Worm (Caenorhabditis elegans) whole organism, L2 larva: ENCODE results near the gene sqt-2.

Experiments
- R02D3.7 ChIP-seq: fragments of 150-350 bp; optimal IDR thresholded peaks from 2 replicates; lab custom pipeline; 2014; ENCODE audit warnings: missing biosample characterization, missing genetic modification characterization
- Y55F3AM.14 ChIP-seq: fragments of 200-800 bp; sonication (Bioruptor generic); optimal IDR thresholded peaks from 2 replicates; lab custom pipeline; 2018; ENCODE audit warnings: mild to moderate bottlenecking, missing genetic modification characterization, missing compliant biosample characterization
- ZK546.5 ChIP-seq: sonication (generic microtip); optimal IDR thresholded peaks from 2 replicates; lab custom pipeline; 2017; ENCODE audit warnings: missing biosample characterization, missing genetic modification characterization
- alr-1 ChIP-seq: fragments of 150-350 bp; optimal IDR thresholded peaks from 2 replicates; lab custom pipeline; 2014; ENCODE audit warnings: missing biosample characterization, missing genetic modification characterization
- ama-1 ChIP-seq: fragments of 150-350 bp; optimal IDR thresholded peaks from 2 replicates; lab custom pipeline; 2018; ENCODE audit warnings: inconsistent platforms
- ceh-82 ChIP-seq: fragments of 150-350 bp; optimal IDR thresholded peaks from 2 replicates; lab custom pipeline; 2014; ENCODE audit warnings: missing biosample characterization, missing genetic modification characterization
- crh-2 ChIP-seq: sonication (generic microtip); optimal IDR thresholded peaks from 2 replicates; lab custom pipeline; 2017; ENCODE audit warnings: missing biosample characterization, missing genetic modification characterization
- egl-27 ChIP-seq: sonication (generic microtip); optimal IDR thresholded peaks from 3 replicates; lab custom pipeline; 2017; ENCODE audit warnings: missing biosample characterization, missing genetic modification reagents, missing genetic modification characterization
- elt-3 ChIP-seq: sonication (generic microtip); optimal IDR thresholded peaks from 2 replicates; lab custom pipeline; 2017; ENCODE audit warnings: missing biosample characterization, missing genetic modification characterization
- gmeb-1 ChIP-seq: fragments of 150-350 bp; optimal IDR thresholded peaks from 2 replicates; lab custom pipeline; 2014; ENCODE audit warnings: missing biosample characterization, missing genetic modification characterization
- lin-11 ChIP-seq: fragments of 150-350 bp; sonication (generic microtip); optimal IDR thresholded peaks from 2 replicates; lab custom pipeline; 2014; ENCODE audit warnings: missing biosample characterization, missing genetic modification characterization, inconsistent platforms, mixed read lengths
- lsy-2 ChIP-seq, 2 experiments: fragments of 150-350 bp in 1 of 2; sonication (generic microtip) in 1 of 2; optimal IDR thresholded peaks; 2 replicates each; lab custom pipeline; 2014 to 2017; ENCODE audit warnings: missing biosample characterization in 2 of 2, missing genetic modification characterization in 2 of 2
- mab-5 ChIP-seq: fragments of 150-350 bp; optimal IDR thresholded peaks from 2 replicates; lab custom pipeline; 2014; ENCODE audit warnings: missing biosample characterization, missing genetic modification characterization
- mdl-1 ChIP-seq, 2 experiments: fragments of 150-350 bp in 1 of 2; sonication (generic microtip) in 1 of 2; optimal IDR thresholded peaks; 2 replicates each; lab custom pipeline; 2017; ENCODE audit warnings: missing biosample characterization in 2 of 2, missing genetic modification characterization in 2 of 2
- nhr-11 ChIP-seq: fragments of 150-350 bp; optimal IDR thresholded peaks from 2 replicates; lab custom pipeline; 2014; ENCODE audit warnings: missing biosample characterization, missing genetic modification characterization
- nhr-12 ChIP-seq: fragments of 150-350 bp; optimal IDR thresholded peaks from 2 replicates; lab custom pipeline; 2014; ENCODE audit warnings: missing biosample characterization, missing genetic modification characterization
- nhr-21 ChIP-seq: fragments of 150-350 bp; optimal IDR thresholded peaks from 2 replicates; lab custom pipeline; 2014; ENCODE audit warnings: missing biosample characterization, missing genetic modification characterization
- nhr-25 ChIP-seq: fragments of 150-350 bp; sonication (generic microtip); optimal IDR thresholded peaks from 3 replicates; lab custom pipeline; 2014; ENCODE audit warnings: missing biosample characterization, missing genetic modification characterization
- nhr-6 ChIP-seq: fragments of 150-350 bp; optimal IDR thresholded peaks from 2 replicates; lab custom pipeline; 2014; ENCODE audit warnings: missing biosample characterization, missing genetic modification characterization
- nhr-77 ChIP-seq: fragments of 150-350 bp; optimal IDR thresholded peaks from 2 replicates; lab custom pipeline; 2014; ENCODE audit warnings: missing biosample characterization, missing genetic modification characterization
- peb-1 ChIP-seq: fragments of 150-350 bp; optimal IDR thresholded peaks from 2 replicates; lab custom pipeline; 2014; ENCODE audit warnings: missing biosample characterization, missing genetic modification characterization
- sem-4 ChIP-seq: fragments of 150-350 bp; optimal IDR thresholded peaks from 2 replicates; lab custom pipeline; 2014; ENCODE audit warnings: missing biosample characterization, missing genetic modification reagents, missing genetic modification characterization
- skn-1 ChIP-seq: sonication (generic microtip); optimal IDR thresholded peaks from 2 replicates; lab custom pipeline; 2017; ENCODE audit warnings: missing biosample characterization, missing genetic modification characterization
- sma-3 ChIP-seq: sonication (generic microtip); optimal IDR thresholded peaks from 2 replicates; lab custom pipeline; 2016; ENCODE audit warnings: missing genetic modification reagents, missing genetic modification characterization, missing compliant biosample characterization
- sma-9 ChIP-seq, 2 experiments: fragments of 150-350 bp in 1 of 2; sonication (generic microtip) in 1 of 2; optimal IDR thresholded peaks; 2 replicates each; lab custom pipeline; 2014 to 2016; ENCODE audit warnings: missing genetic modification characterization in 2 of 2, mild to moderate bottlenecking in 1 of 2, missing biosample characterization in 1 of 2, missing compliant biosample characterization in 1 of 2, missing genetic modification reagents in 1 of 2, moderate library complexity in 1 of 2
- snpc-4 ChIP-seq: fragments of 150-350 bp; optimal IDR thresholded peaks from 2 replicates; lab custom pipeline; 2014; ENCODE audit warnings: missing biosample characterization, missing genetic modification characterization
- unc-55 ChIP-seq: fragments of 150-350 bp; sonication (generic microtip); optimal IDR thresholded peaks from 3 replicates; lab custom pipeline; 2014; ENCODE audit warnings: missing biosample characterization, missing genetic modification reagents, missing genetic modification characterization
- unc-62 ChIP-seq: fragments of 150-350 bp; optimal IDR thresholded peaks from 2 replicates; lab custom pipeline; 2014; ENCODE audit warnings: missing biosample characterization, missing genetic modification reagents, missing genetic modification characterization
- ztf-1 ChIP-seq: fragments of 200-800 bp; sonication (Bioruptor generic); conservative IDR thresholded peaks from 2 replicates; pipeline ENCODE4 v1.3.6; 2022; ENCODE audit warnings: missing genetic modification characterization, missing compliant biosample characterization

The sqt-2 gene

DNA sequence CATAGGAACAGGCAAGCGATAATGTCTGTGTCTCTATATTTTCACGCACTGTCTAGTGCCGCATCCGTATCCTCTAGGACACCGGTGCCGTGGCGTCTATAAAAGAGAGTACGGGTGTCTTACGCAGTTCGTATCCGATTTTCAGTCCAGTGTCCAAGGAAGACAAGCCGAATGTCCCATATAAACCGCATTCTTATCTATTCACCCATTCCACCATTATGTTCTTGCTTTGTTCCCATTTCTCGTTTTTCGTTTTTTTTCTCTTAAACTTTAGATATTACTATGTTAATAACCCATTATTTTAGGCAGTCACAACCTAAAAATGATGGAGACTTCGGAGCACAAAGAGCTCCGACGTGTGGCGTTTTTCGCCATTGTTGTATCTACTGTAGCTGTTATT is at the start of gene sqt-2:
TSS of gene sqt-2 (plus strand) at position 301 of the 400 bp plus-strand sequence.
- TF ChIP-seq ama-1 (lab: Kevin White, UChicago) = peak; percentile 13
- TF ChIP-seq nhr-77 = no peak
- peak; percentile 25 for TF ChIP-seq nhr-21
- TF ChIP-seq nhr-6 (tag; lab: Kevin White, UChicago) = peak; percentile 37
- no peak for TF ChIP-seq nhr-12 (tag; lab: Kevin White, UChicago)
- TF ChIP-seq lsy-2 (tag; optimal IDR thresholded peaks at IDR 0.05; lab: Kevin White, UChicago) = no peak
- TF ChIP-seq elt-3 (tag; lab: Kevin White, UChicago) = no peak

DNA sequence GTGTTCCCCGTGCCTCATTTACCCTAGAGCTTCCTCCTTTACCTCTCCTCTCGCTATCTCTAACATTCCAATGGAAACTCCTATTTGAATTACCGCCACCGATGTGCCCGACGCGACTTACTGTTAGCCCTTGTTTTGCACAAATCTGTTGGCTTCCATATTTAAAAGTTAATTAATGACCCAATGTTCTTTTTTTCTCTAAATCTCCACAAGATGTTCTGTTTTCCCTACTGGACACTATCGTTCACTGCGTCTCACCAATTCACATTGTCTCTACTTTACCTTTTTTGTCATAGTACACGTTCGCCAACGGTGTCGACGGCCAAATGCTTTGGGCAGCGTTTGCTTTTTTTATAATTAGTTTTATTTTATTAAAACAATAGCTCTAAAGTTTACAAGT is 22.5 kb upstream of the sqt-2 start:
- no peak for TF ChIP-seq unc-62 (GFP tag; lab: Kevin White, UChicago)
- TF ChIP-seq nhr-6 (tag; lab: Kevin White, UChicago) = peak; percentile 89
- no peak for TF ChIP-seq sma-3 (GFP tag; lab: Kevin White, UChicago)
- no peak for TF ChIP-seq lsy-2 (tag; optimal IDR thresholded peaks at IDR 0.05; lab: Kevin White, UChicago)
- no peak for TF ChIP-seq mab-5 (tag; lab: Kevin White, UChicago)
- no peak for TF ChIP-seq nhr-12 (tag; lab: Kevin White, UChicago)
- no peak for TF ChIP-seq egl-27 (tag; lab: Kevin White, UChicago)
- TF ChIP-seq Y55F3AM.14 (GFP tag; lab: Kevin White, UChicago) = no peak
- TF ChIP-seq nhr-25 (tag; lab: Kevin White, UChicago) = peak; percentile 13
- TF ChIP-seq skn-1 (tag; lab: Kevin White, UChicago) = no peak
- no peak for TF ChIP-seq lin-11 (tag; lab: Kevin White, UChicago)
- no peak for TF ChIP-seq elt-3 (tag; lab: Kevin White, UChicago)
- no peak for TF ChIP-seq peb-1 (tag; lab: Kevin White, UChicago)
- TF ChIP-seq sem-4 (tag; lab: Kevin White, UChicago) = no peak
- TF ChIP-seq gmeb-1 (tag; lab: Kevin White, UChicago) = no peak
- TF ChIP-seq ama-1 (lab: Kevin White, UChicago) = no peak
- no peak for TF ChIP-seq alr-1 (tag; lab: Kevin White, UChicago)
- TF ChIP-seq, all 48 proteins: peak for 2

DNA sequence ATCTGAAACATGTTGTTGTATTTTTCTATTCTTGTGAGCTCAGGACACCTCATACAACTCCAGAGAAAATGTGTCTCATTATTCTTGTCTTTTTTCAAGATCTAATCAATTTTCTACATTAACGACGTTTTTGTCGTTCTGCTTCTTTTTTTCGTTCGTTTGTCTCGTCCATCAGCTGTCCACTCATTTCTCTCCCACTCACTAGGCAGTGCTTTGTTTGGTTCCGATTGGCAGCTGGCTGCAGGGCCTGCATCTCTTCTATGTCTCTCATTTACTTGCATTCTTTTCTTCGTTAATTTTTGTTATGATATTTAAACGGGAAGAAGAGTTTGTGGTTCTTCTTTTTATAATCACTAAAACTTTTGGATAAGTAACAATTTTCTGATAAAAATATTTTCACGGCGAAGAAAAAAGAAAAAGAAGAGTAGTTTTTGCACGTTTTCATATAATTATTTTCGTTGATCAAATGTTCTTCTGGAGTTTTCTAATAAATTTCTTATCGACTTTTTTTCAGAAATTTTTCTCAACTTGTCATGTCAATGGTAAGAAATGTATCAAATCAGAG is 21.7 kb upstream of the sqt-2 start, which contains the start of gene 2L52.1:
TSS of gene 2L52.1 (plus strand) at position 515 of the 565 bp plus-strand sequence.
- TF ChIP-seq sma-9 (GFP tag; optimal IDR thresholded peaks at IDR 0.05; lab: Kevin White, UChicago) (no peak), sma-9 (tag; optimal IDR thresholded peaks at IDR 0.05; lab: Kevin White, UChicago) (no peak), nhr-6 (tag; lab: Kevin White, UChicago) (peak; percentile 95), sma-3 (GFP tag; lab: Kevin White, UChicago) (no peak), ZK546.5 (no peak), unc-55 (peak; percentile 43), alr-1 (tag; lab: Kevin White, UChicago) (no peak)

DNA sequence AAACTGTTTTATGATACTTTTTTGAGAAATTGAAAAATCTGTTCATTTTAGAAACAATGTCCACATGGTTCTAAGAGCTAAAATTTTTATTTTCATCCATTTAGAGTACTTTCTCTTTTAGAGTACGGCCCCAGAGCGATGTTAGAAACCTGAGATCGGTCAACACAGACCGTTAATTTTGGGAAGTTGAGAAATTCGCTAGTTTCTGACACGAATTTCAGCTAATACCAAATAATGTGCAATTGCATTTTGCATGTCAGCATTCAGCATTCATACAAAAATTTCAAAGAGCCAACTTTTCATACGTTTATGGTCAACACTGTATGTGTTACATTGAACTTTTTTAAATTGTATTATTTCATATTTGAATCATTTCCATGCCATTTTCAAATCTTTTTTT is 18.3 kb upstream of the sqt-2 start:
- TF ChIP-seq ZK546.5 (no peak), ceh-82 (tag; lab: Kevin White, UChicago) (no peak), unc-62 (GFP tag; lab: Kevin White, UChicago) (no peak), ztf-1 (GFP tag; lab: Robert Waterston, UW) (no peak), skn-1 (tag; lab: Kevin White, UChicago) (no peak), nhr-11 (tag; lab: Kevin White, UChicago) (no peak)

DNA sequence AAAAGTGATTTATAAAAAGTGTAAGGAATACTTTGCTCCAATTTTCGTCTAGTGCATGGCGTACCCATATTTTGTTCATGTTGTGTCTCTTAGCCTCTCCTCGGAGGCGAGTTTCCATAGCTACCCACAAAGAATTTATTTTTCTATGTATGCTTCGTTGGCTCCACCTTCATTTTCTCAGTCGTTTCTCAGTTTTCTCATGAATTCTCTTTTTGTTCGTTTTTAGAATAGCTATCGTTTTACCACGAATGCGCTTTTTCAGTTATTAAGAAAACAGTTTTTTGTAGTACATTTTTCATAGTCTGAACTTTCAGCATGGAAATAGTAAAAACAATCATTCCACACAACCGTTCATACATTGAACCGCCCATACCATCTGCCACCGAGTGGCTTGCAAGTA is 16.8 kb upstream of the sqt-2 start, which contains the start of gene osta-1:
TSS of gene osta-1 (plus strand) at position 309 of the 400 bp plus-strand sequence.
- TF ChIP-seq mdl-1 (tag; optimal IDR thresholded peaks at IDR 0.05; lab: Kevin White, UChicago) (no peak), nhr-6 (tag; lab: Kevin White, UChicago) (peak; percentile 87)

DNA sequence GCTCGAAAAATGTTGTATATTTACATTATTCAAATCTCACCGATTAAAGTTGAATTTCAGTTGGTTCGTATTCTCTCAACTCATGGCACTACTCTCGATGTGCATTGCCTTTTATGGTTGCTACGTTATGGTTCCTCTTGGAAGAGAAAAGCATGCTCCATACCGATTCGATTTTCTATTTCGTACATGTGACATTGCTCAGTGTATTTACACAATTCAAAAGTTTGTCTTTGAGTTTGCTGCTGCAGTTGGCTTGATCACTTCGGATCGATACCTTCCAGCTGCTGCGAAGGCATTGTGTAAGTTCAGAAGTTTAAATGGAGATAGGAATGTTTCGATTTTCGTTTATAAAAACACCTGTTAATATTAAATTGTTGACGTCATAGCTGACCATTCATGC is 14.9 kb upstream of the sqt-2 start:
- TF ChIP-seq crh-2 (no peak), snpc-4 (tag; lab: Kevin White, UChicago) (no peak), sma-3 (GFP tag; lab: Kevin White, UChicago) (no peak), R02D3.7 (no peak), nhr-6 (tag; lab: Kevin White, UChicago) (peak; percentile 88), sem-4 (tag; lab: Kevin White, UChicago) (no peak), mab-5 (tag; lab: Kevin White, UChicago) (no peak), unc-55 (no peak)
